Fruit fly (Drosophila melanogaster): ENCODE data around the gene CG43245.

Gene CG43245

dm6 chr3L:10812903-10813302, 41.2 kb downstream of the CG43245 start:
- TF ChIP-seq CG8478 (optimal IDR thresholded peaks at IDR 0.05) (no peak), CTCF (optimal IDR thresholded peaks at IDR 0.05) (no peak)

- TF ChIP-seq CG8478 (optimal IDR thresholded peaks at IDR 0.05), result no peak
- no peak for TF ChIP-seq CTCF (optimal IDR thresholded peaks at IDR 0.05)
Observed at dm6 chr3L:10813911-10814310, 42.2 kb downstream of the CG43245 start.

- no peak for TF ChIP-seq CG8478 (optimal IDR thresholded peaks at IDR 0.05)
- no peak for TF ChIP-seq CTCF (optimal IDR thresholded peaks at IDR 0.05)
Observed at dm6 chr3L:10814519-10814918, 42.8 kb downstream of the CG43245 start, which contains the start of gene CG42831. Gene CG42831, plus strand, starts transcription at chr3L:10814819.

- TF ChIP-seq CTCF (optimal IDR thresholded peaks at IDR 0.05) (no peak), CG8478 (optimal IDR thresholded peaks at IDR 0.05) (no peak)
Observed at dm6 chr3L:10814925-10815447, 43.3 kb downstream of the CG43245 start.

dm6 chr3L:10816703-10817531, 45.2 kb downstream of the CG43245 start:
- no peak for TF ChIP-seq CTCF (optimal IDR thresholded peaks at IDR 0.05)
- TF ChIP-seq CG8478 (optimal IDR thresholded peaks at IDR 0.05), result no peak

- TF ChIP-seq CG8478 (optimal IDR thresholded peaks at IDR 0.05) (no peak), CTCF (optimal IDR thresholded peaks at IDR 0.05) (no peak)
Observed at dm6 chr3L:10817670-10818650, 46.2 kb downstream of the CG43245 start.

dm6 chr3L:10821468-10821867, 49.7 kb downstream of the CG43245 start:
- TF ChIP-seq CG8478 (optimal IDR thresholded peaks at IDR 0.05) (no peak), CTCF (optimal IDR thresholded peaks at IDR 0.05) (no peak)

- no peak for TF ChIP-seq CG8478 (optimal IDR thresholded peaks at IDR 0.05)
- no peak for TF ChIP-seq CTCF (optimal IDR thresholded peaks at IDR 0.05)
Observed at dm6 chr3L:10822364-10823231, 50.9 kb downstream of the CG43245 start.
